Worm (Caenorhabditis elegans): ENCODE data around the gene C16C8.8.

- TF ChIP-seq ztf-23 (GFP tag; IDR thresholded peaks at IDR 0.05) (no peak), flt-1 (GFP tag; IDR thresholded peaks at IDR 0.05) (no peak)
Measured at ce11 chrII:3458209-3458608, 3.3 kb downstream of the C16C8.8 start, which contains the start of the genes C16C8.26 and C16C8.19.
